Fruit fly (Drosophila melanogaster) whole organism, embryonic: ENCODE measurements around the gene Bet1.

Experiments used
- ATbp ChIP-seq: fragments of 200-800 bp; sonication (Bioruptor generic); optimal IDR thresholded peaks from 2 replicates; lab custom pipeline; 2017; ENCODE audit warnings: missing biosample characterization, mild to moderate bottlenecking, missing genetic modification characterization, missing genetic modification reagents
- Asciz ChIP-seq: fragments of 200-800 bp; sonication (Bioruptor generic); optimal IDR thresholded peaks from 2 replicates; lab custom pipeline; 2017; ENCODE audit warnings: missing biosample characterization, mild to moderate bottlenecking, missing genetic modification characterization, missing genetic modification reagents
- Blimp-1 ChIP-seq: fragments of 200-800 bp; sonication (Bioruptor generic); optimal IDR thresholded peaks from 3 replicates; lab custom pipeline; 2018; ENCODE audit warnings: missing biosample characterization, missing genetic modification characterization, mild to moderate bottlenecking, moderate library complexity, missing genetic modification reagents
- BtbVII ChIP-seq: fragments of 200-800 bp; sonication (Bioruptor generic); optimal IDR thresholded peaks from 3 replicates; lab custom pipeline; 2017; ENCODE audit warnings: missing biosample characterization, mild to moderate bottlenecking, missing genetic modification characterization
- Bteb2 ChIP-seq: fragments of 200-800 bp; sonication (Bioruptor generic); optimal IDR thresholded peaks from 2 replicates; lab custom pipeline; 2016; ENCODE audit warnings: missing biosample characterization, missing genetic modification characterization
- CG10267 ChIP-seq: fragments of 200-800 bp; sonication (Bioruptor generic); optimal IDR thresholded peaks from 2 replicates; lab custom pipeline; 2018; ENCODE audit warnings: missing biosample characterization, mild to moderate bottlenecking, missing genetic modification characterization, moderate library complexity
- CG11398 ChIP-seq: fragments of 200-800 bp; sonication (Bioruptor generic); optimal IDR thresholded peaks from 2 replicates; lab custom pipeline; 2016; ENCODE audit warnings: missing biosample characterization, missing genetic modification characterization
- CG11504 ChIP-seq: fragments of 200-800 bp; sonication (Bioruptor generic); optimal IDR thresholded peaks from 3 replicates; lab custom pipeline; 2019; ENCODE audit warnings: missing biosample characterization, mild to moderate bottlenecking, missing genetic modification characterization, moderate library complexity
- CG1233 ChIP-seq: fragments of 200-800 bp; sonication (Bioruptor generic); optimal IDR thresholded peaks from 4 replicates; lab custom pipeline; 2018; ENCODE audit warnings: missing biosample characterization, mild to moderate bottlenecking, missing genetic modification characterization
- CG12769 ChIP-seq: fragments of 200-800 bp; sonication (Bioruptor generic); optimal IDR thresholded peaks from 2 replicates; lab custom pipeline; 2019; ENCODE audit warnings: missing biosample characterization, mild to moderate bottlenecking, missing genetic modification characterization, moderate library complexity
- CG1529 ChIP-seq: fragments of 200-800 bp; sonication (Bioruptor generic); optimal IDR thresholded peaks from 3 replicates; lab custom pipeline; 2018; ENCODE audit warnings: missing biosample characterization, missing genetic modification characterization
- CG15696 ChIP-seq: fragments of 200-800 bp; sonication (Bioruptor generic); optimal IDR thresholded peaks from 2 replicates; lab custom pipeline; 2019; ENCODE audit warnings: missing biosample characterization, mild to moderate bottlenecking, missing genetic modification characterization, moderate library complexity
- CG1603 ChIP-seq: fragments of 200-800 bp; sonication (Bioruptor generic); optimal IDR thresholded peaks from 2 replicates; lab custom pipeline; 2019; ENCODE audit warnings: missing biosample characterization, mild to moderate bottlenecking, missing genetic modification characterization, moderate library complexity
- CG2678 ChIP-seq: fragments of 200-800 bp; sonication (Bioruptor generic); optimal IDR thresholded peaks from 3 replicates; lab custom pipeline; 2019; ENCODE audit warnings: missing biosample characterization, mild to moderate bottlenecking, missing genetic modification characterization, moderate library complexity
- CG43689 ChIP-seq: fragments of 200-800 bp; sonication (Bioruptor generic); IDR thresholded peaks from 2 replicates; pipeline ENCODE4 v1.3.6; 2022; ENCODE audit warnings: missing biosample characterization, missing genetic modification characterization
- CG5180 ChIP-seq: fragments of 200-800 bp; sonication (Bioruptor generic); optimal IDR thresholded peaks from 3 replicates; lab custom pipeline; 2017; ENCODE audit warnings: missing biosample characterization, missing genetic modification characterization, mild to moderate bottlenecking, moderate library complexity, missing genetic modification reagents
- CG5953 ChIP-seq: fragments of 200-800 bp; sonication (Bioruptor generic); IDR thresholded peaks from 2 replicates; pipeline ENCODE4 v1.3.6; 2022; ENCODE audit warnings: missing biosample characterization, missing genetic modification characterization
- CG6254 ChIP-seq: fragments of 200-800 bp; sonication (Bioruptor generic); optimal IDR thresholded peaks from 3 replicates; lab custom pipeline; 2017; ENCODE audit warnings: mild to moderate bottlenecking, missing biosample characterization, missing genetic modification reagents, missing genetic modification characterization
- CG7786 ChIP-seq: fragments of 200-800 bp; sonication (Bioruptor generic); optimal IDR thresholded peaks from 2 replicates; lab custom pipeline; 2016; ENCODE audit warnings: missing biosample characterization, missing genetic modification characterization
- Fer3 ChIP-seq: fragments of 200-800 bp; sonication (Bioruptor generic); optimal IDR thresholded peaks from 2 replicates; lab custom pipeline; 2018; ENCODE audit warnings: missing biosample characterization, mild to moderate bottlenecking, missing genetic modification characterization, moderate library complexity
- HLH3B ChIP-seq: fragments of 200-800 bp; sonication (Bioruptor generic); IDR thresholded peaks from 2 replicates; pipeline ENCODE4 v1.3.6; 2022; ENCODE audit warnings: missing biosample characterization, missing genetic modification characterization
- Hr3 ChIP-seq: fragments of 200-800 bp; sonication (Bioruptor generic); optimal IDR thresholded peaks from 3 replicates; lab custom pipeline; 2016; ENCODE audit warnings: missing biosample characterization, missing genetic modification characterization
- Hr51 ChIP-seq, 2 experiments: fragments of 200-800 bp; sonication (Bioruptor generic); optimal IDR thresholded peaks; 2 replicates in 1 of 2; 3 replicates in 1 of 2; lab custom pipeline; 2016 to 2018; ENCODE audit warnings: missing biosample characterization in 2 of 2, missing genetic modification characterization in 2 of 2, mild to moderate bottlenecking in 1 of 2, moderate library complexity in 1 of 2
- Hr78 ChIP-seq, 2 experiments: fragments of 200-800 bp in 1 of 2; fragments of >200 bp in 1 of 2; sonication (Bioruptor generic) in 1 of 2; optimal IDR thresholded peaks; 2 replicates each; lab custom pipeline; 2017 to 2019; ENCODE audit warnings: missing biosample characterization in 2 of 2, missing genetic modification characterization in 2 of 2, mild to moderate bottlenecking in 1 of 2, moderate library complexity in 1 of 2
- Mad ChIP-seq: fragments of 200-800 bp; sonication (Bioruptor generic); optimal IDR thresholded peaks from 2 replicates; lab custom pipeline; 2016; ENCODE audit warnings: missing biosample characterization, missing genetic modification characterization
- Ravus ChIP-seq: fragments of 200-800 bp; sonication (Bioruptor generic); IDR thresholded peaks from 2 replicates; pipeline ENCODE4 v1.3.6; 2022; ENCODE audit warnings: missing biosample characterization, missing genetic modification characterization
- Rx ChIP-seq: fragments of 200-800 bp; sonication (Bioruptor generic); IDR thresholded peaks from 2 replicates; pipeline ENCODE4 v1.3.6; 2022; ENCODE audit warnings: missing biosample characterization, missing genetic modification characterization
- Sox102F ChIP-seq: fragments of 200-800 bp; sonication (Bioruptor generic); optimal IDR thresholded peaks from 2 replicates; lab custom pipeline; 2018; ENCODE audit warnings: missing biosample characterization, mild to moderate bottlenecking, missing genetic modification characterization, moderate library complexity
- Usf ChIP-seq: fragments of 200-800 bp; sonication (Bioruptor generic); optimal IDR thresholded peaks from 2 replicates; lab custom pipeline; 2017; ENCODE audit warnings: missing genotype, missing biosample characterization, missing genetic modification characterization
- Vsx1 ChIP-seq: fragments of 200-800 bp; sonication (Bioruptor generic); optimal IDR thresholded peaks from 2 replicates; lab custom pipeline; 2017; ENCODE audit warnings: missing biosample characterization, mild to moderate bottlenecking, missing genetic modification characterization, missing genetic modification reagents
- ase ChIP-seq: fragments of 200-800 bp; sonication (Bioruptor generic); IDR thresholded peaks from 3 replicates; pipeline ENCODE4 v1.3.6; 2022; ENCODE audit warnings: missing biosample characterization, missing genetic modification characterization
- da ChIP-seq: fragments of 200-800 bp; sonication (Bioruptor generic); optimal IDR thresholded peaks from 2 replicates; lab custom pipeline; 2016; ENCODE audit warnings: missing biosample characterization, missing genetic modification characterization
- dimm ChIP-seq: fragments of 200-800 bp; sonication (Bioruptor generic); IDR thresholded peaks from 2 replicates; pipeline ENCODE4 v1.3.6; 2022; ENCODE audit warnings: missing biosample characterization, missing genetic modification characterization
- dmrt11E ChIP-seq: fragments of 200-800 bp; sonication (Bioruptor generic); optimal IDR thresholded peaks from 3 replicates; lab custom pipeline; 2018; ENCODE audit warnings: missing biosample characterization, mild to moderate bottlenecking, missing genetic modification characterization, moderate library complexity
- dmrt99B ChIP-seq: fragments of 200-800 bp; sonication (Bioruptor generic); optimal IDR thresholded peaks from 2 replicates; lab custom pipeline; 2018; ENCODE audit warnings: missing biosample characterization, mild to moderate bottlenecking, missing genetic modification characterization, moderate library complexity
- ewg ChIP-seq: fragments of 200-800 bp; sonication (Bioruptor generic); optimal IDR thresholded peaks from 3 replicates; lab custom pipeline; 2017; ENCODE audit warnings: mild to moderate bottlenecking, missing biosample characterization, missing genetic modification reagents, missing genetic modification characterization
- gem ChIP-seq: fragments of 200-800 bp; sonication (Bioruptor generic); optimal IDR thresholded peaks from 2 replicates; lab custom pipeline; 2019; ENCODE audit warnings: missing biosample characterization, mild to moderate bottlenecking, missing genetic modification characterization, moderate library complexity
- gt ChIP-seq: fragments of 200-800 bp; sonication (Bioruptor generic); IDR thresholded peaks from 2 replicates; pipeline ENCODE4 v1.3.6; 2022; ENCODE audit warnings: missing biosample characterization, missing genetic modification characterization
- hth ChIP-seq: fragments of >200 bp; optimal IDR thresholded peaks from 2 replicates; lab custom pipeline; 2017; ENCODE audit warnings: inconsistent platforms
- lab ChIP-seq: fragments of 200-800 bp; sonication (Bioruptor generic); optimal IDR thresholded peaks from 3 replicates; lab custom pipeline; 2017; ENCODE audit warnings: missing biosample characterization, missing genetic modification characterization, mild to moderate bottlenecking, moderate library complexity, missing genetic modification reagents
- lbe ChIP-seq: fragments of 200-800 bp; sonication (Bioruptor generic); optimal IDR thresholded peaks from 2 replicates; lab custom pipeline; 2016; ENCODE audit warnings: missing biosample characterization, mild to moderate bottlenecking, missing genetic modification characterization
- otp ChIP-seq: fragments of 200-800 bp; sonication (Bioruptor generic); IDR thresholded peaks from 3 replicates; pipeline ENCODE4, ENCODE4 v1.3.6; 2022; ENCODE audit warnings: missing biosample characterization, missing genetic modification characterization
- rib ChIP-seq: fragments of 200-800 bp; sonication (Bioruptor generic); IDR thresholded peaks from 2 replicates; pipeline ENCODE4 v1.3.6; 2022; ENCODE audit warnings: missing biosample characterization, missing genetic modification characterization
- row ChIP-seq: fragments of 200-800 bp; sonication (Bioruptor generic); IDR thresholded peaks from 3 replicates; pipeline ENCODE4 v1.3.6; 2022; ENCODE audit warnings: missing biosample characterization, missing genetic modification characterization
- sd ChIP-seq: fragments of 200-800 bp; sonication (Bioruptor generic); optimal IDR thresholded peaks from 3 replicates; lab custom pipeline; 2018; ENCODE audit warnings: missing biosample characterization, mild to moderate bottlenecking, missing genetic modification characterization, moderate library complexity
- sim ChIP-seq: fragments of 200-800 bp; sonication (Bioruptor generic); IDR thresholded peaks from 2 replicates; pipeline ENCODE4 v1.3.6; 2022; ENCODE audit warnings: missing biosample characterization, missing genetic modification characterization
- slbo ChIP-seq: fragments of 200-800 bp; sonication (Bioruptor generic); IDR thresholded peaks from 2 replicates; pipeline ENCODE4 v1.3.6; 2022; ENCODE audit warnings: missing biosample characterization, missing genetic modification characterization
- trem ChIP-seq: fragments of 200-800 bp; optimal IDR thresholded peaks from 3 replicates; lab custom pipeline; 2019; ENCODE audit warnings: missing biosample characterization, mild to moderate bottlenecking, missing genetic modification characterization, moderate library complexity
- vvl ChIP-seq: fragments of 200-800 bp; sonication (Bioruptor generic); IDR thresholded peaks from 2 replicates; pipeline ENCODE4 v1.3.6; 2022; ENCODE audit warnings: missing biosample characterization, missing genetic modification characterization
- yki ChIP-seq: fragments of >200 bp; optimal IDR thresholded peaks from 3 replicates; lab custom pipeline; 2018
- zfh1 ChIP-seq: fragments of 200-800 bp; sonication (Bioruptor generic); IDR thresholded peaks from 3 replicates; pipeline ENCODE4 v1.3.6; 2022; ENCODE audit warnings: missing biosample characterization, missing genetic modification characterization

Bet1 gene

DNA sequence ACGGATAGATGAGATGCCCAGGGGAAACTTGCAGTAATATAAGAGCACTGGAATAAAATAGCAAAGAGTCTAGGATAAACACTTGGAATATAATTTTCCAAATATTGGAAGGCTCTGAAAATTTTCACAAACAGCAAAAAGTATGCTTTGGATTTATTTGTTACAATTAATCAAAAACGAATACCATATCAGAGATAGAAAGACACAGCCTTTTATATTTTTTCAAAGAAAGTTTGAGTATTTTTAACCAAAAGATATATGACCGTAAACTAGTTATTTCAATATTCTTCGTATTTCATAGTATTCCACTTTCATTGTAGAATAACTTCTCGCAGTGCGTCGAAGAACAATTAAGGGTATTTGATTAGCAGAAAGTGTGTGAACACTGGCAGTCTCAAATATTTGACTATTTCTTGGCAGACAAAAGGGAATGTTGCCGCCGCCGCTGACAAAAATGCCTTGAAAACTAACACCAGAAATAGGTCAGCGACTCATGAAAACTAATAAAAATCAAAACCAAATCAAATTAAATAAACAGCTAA is 32.3 kb upstream of the Bet1 start (continued):
- no peak for TF ChIP-seq sd (tag; lab: Kevin White, UChicago)
- TF ChIP-seq Hr3 (GFP tag; lab: Kevin White, UChicago) = no peak
- no peak for TF ChIP-seq lbe (GFP tag; lab: Kevin White, UChicago)
- TF ChIP-seq hth (lab: Kevin White, UChicago) = no peak
- no peak for TF ChIP-seq otp
- TF ChIP-seq dmrt99B (tag; lab: Kevin White, UChicago) = peak; percentile 30
- peak; percentile 22 for TF ChIP-seq Sox102F (GFP tag; lab: Kevin White, UChicago)
- no peak for TF ChIP-seq dimm
- TF ChIP-seq CG11398 (GFP tag; lab: Kevin White, UChicago) = no peak
- TF ChIP-seq Fer3 (tag; lab: Kevin White, UChicago) = no peak
- TF ChIP-seq CG1529 = no peak
- TF ChIP-seq CG7786 (GFP tag; lab: Kevin White, UChicago) = no peak
- TF ChIP-seq Hr78 (GFP tag; optimal IDR thresholded peaks at IDR 0.05; lab: Kevin White, UChicago) = no peak
- TF ChIP-seq gt (GFP tag; lab: Robert Waterston, UW) = no peak
- TF ChIP-seq trem = peak; percentile 5
- no peak for TF ChIP-seq CG5180 (GFP tag; lab: Kevin White, UChicago)
- TF ChIP-seq Bteb2 (GFP tag; lab: Kevin White, UChicago) = no peak
- no peak for TF ChIP-seq CG43689 (GFP tag; lab: Robert Waterston, UW)
- TF ChIP-seq zfh1 (GFP tag; lab: Robert Waterston, UW) = no peak
- no peak for TF ChIP-seq da (GFP tag; lab: Kevin White, UChicago)
- TF ChIP-seq Rx (GFP tag; lab: Robert Waterston, UW) = no peak
- TF ChIP-seq gem (tag; lab: Kevin White, UChicago) = peak; percentile 51
- TF ChIP-seq Hr51 (GFP tag; optimal IDR thresholded peaks at IDR 0.05; lab: Kevin White, UChicago) = no peak
- TF ChIP-seq CG11504 (tag; lab: Kevin White, UChicago) = peak; percentile 18
- no peak for TF ChIP-seq CG10267 (tag; lab: Kevin White, UChicago)
- no peak for TF ChIP-seq ase (GFP tag; lab: Robert Waterston, UW)
- TF ChIP-seq CG1603 = no peak
- no peak for TF ChIP-seq BtbVII
- no peak for TF ChIP-seq Mad
- peak; percentile 25 for TF ChIP-seq dmrt11E (tag; lab: Kevin White, UChicago)
- TF ChIP-seq Blimp-1 (GFP tag; lab: Kevin White, UChicago) = peak; percentile 21
- no peak for TF ChIP-seq ewg (GFP tag; lab: Kevin White, UChicago)
- no peak for TF ChIP-seq CG12769 (tag; lab: Kevin White, UChicago)
- no peak for TF ChIP-seq lab (GFP tag; lab: Kevin White, UChicago)
- no peak for TF ChIP-seq rib (GFP tag; lab: Robert Waterston, UW)
- no peak for TF ChIP-seq Ravus (GFP tag; lab: Robert Waterston, UW)
- TF ChIP-seq CG15696 = no peak
- no peak for TF ChIP-seq CG5953 (GFP tag; lab: Robert Waterston, UW)
- TF ChIP-seq Usf = no peak
- no peak for TF ChIP-seq CG6254 (GFP tag; lab: Kevin White, UChicago)
- no peak for TF ChIP-seq slbo (GFP tag; lab: Robert Waterston, UW)
- no peak for TF ChIP-seq ATbp
- no peak for TF ChIP-seq vvl
- TF ChIP-seq Vsx1 = no peak
- no peak for TF ChIP-seq HLH3B (GFP tag; lab: Robert Waterston, UW)
- TF ChIP-seq row = 0 out of 3 replicates have a peak, but pooled peaks have one; percentile 24
- TF ChIP-seq Asciz = no peak
- peak; percentile 22 for TF ChIP-seq CG2678 (tag; lab: Kevin White, UChicago)
- no peak for TF ChIP-seq CG1233 (GFP tag; lab: Kevin White, UChicago)
- no peak for TF ChIP-seq sim (GFP tag; lab: Robert Waterston, UW)
- TF ChIP-seq yki (lab: Kevin White, UChicago) = no peak
